Worm (Caenorhabditis elegans) whole organism, midembryonic: ENCODE results near the gene srw-19.

Experiments
- T22C8.4 ChIP-seq: fragments of 200-800 bp; sonication (Bioruptor generic); IDR thresholded peaks from 2 replicates; pipeline ENCODE4 v1.3.6; 2022; ENCODE audit warnings: missing genetic modification characterization, missing compliant biosample characterization
- cog-1 ChIP-seq: sonication (generic microtip); optimal IDR thresholded peaks from 2 replicates; lab custom pipeline; 2016; ENCODE audit warnings: missing genetic modification characterization, missing compliant biosample characterization
- flt-1 ChIP-seq: fragments of 200-800 bp; sonication (Bioruptor generic); IDR thresholded peaks from 2 replicates; pipeline ENCODE4 v1.3.6; 2022; ENCODE audit warnings: missing genetic modification characterization, missing compliant biosample characterization
- klf-2 ChIP-seq: fragments of 200-800 bp; sonication (Bioruptor generic); conservative IDR thresholded peaks from 2 replicates; pipeline ENCODE4 v1.3.6; 2022; ENCODE audit warnings: missing genetic modification reagents, missing genetic modification characterization, missing compliant biosample characterization
- med-1 ChIP-seq: sonication (generic microtip); optimal IDR thresholded peaks from 2 replicates; lab custom pipeline; 2017; ENCODE audit warnings: missing genetic modification characterization, mild to moderate bottlenecking, missing compliant biosample characterization, antibody characterized with exemption, missing genetic modification reagents; ENCODE audit not compliant: insufficient read depth
- ref-1 ChIP-seq: fragments of 200-800 bp; sonication (Bioruptor generic); conservative IDR thresholded peaks from 2 replicates; pipeline ENCODE4 v1.3.6; 2022; ENCODE audit warnings: missing genetic modification reagents, missing genetic modification characterization, missing compliant biosample characterization
- tab-1 ChIP-seq: fragments of 200-800 bp; sonication (Bioruptor generic); IDR thresholded peaks from 2 replicates; pipeline ENCODE4 v1.3.6; 2022; ENCODE audit warnings: missing genetic modification characterization, missing compliant biosample characterization
- ztf-23 ChIP-seq: fragments of 200-800 bp; sonication (Bioruptor generic); IDR thresholded peaks from 2 replicates; pipeline ENCODE4 v1.3.6; 2022; ENCODE audit warnings: missing genetic modification reagents, missing genetic modification characterization, missing compliant biosample characterization
- ztf-29 ChIP-seq: fragments of 200-800 bp; sonication (Bioruptor generic); IDR thresholded peaks from 2 replicates; pipeline ENCODE4 v1.3.6; 2022; ENCODE audit warnings: missing genetic modification reagents, missing genetic modification characterization, missing compliant biosample characterization

- TF ChIP-seq ztf-29 (GFP tag; lab: Robert Waterston, UW) (no peak), flt-1 (no peak), cog-1 (tag; lab: Kevin White, UChicago) (no peak), klf-2 (no peak), med-1 (GFP tag; lab: Kevin White, UChicago) (no peak), tab-1 (no peak), T22C8.4 (GFP tag; lab: Robert Waterston, UW) (no peak), ztf-23 (GFP tag; lab: Robert Waterston, UW) (no peak), ref-1 (GFP tag; lab: Robert Waterston, UW) (no peak)
Observed at ce11 chrV:15238552-15238951, 42.6 kb downstream of the srw-19 start, which contains the start of gene srw-12.
